Fruit fly (Drosophila melanogaster): ENCODE measurements around the gene PICK1.

DNA sequence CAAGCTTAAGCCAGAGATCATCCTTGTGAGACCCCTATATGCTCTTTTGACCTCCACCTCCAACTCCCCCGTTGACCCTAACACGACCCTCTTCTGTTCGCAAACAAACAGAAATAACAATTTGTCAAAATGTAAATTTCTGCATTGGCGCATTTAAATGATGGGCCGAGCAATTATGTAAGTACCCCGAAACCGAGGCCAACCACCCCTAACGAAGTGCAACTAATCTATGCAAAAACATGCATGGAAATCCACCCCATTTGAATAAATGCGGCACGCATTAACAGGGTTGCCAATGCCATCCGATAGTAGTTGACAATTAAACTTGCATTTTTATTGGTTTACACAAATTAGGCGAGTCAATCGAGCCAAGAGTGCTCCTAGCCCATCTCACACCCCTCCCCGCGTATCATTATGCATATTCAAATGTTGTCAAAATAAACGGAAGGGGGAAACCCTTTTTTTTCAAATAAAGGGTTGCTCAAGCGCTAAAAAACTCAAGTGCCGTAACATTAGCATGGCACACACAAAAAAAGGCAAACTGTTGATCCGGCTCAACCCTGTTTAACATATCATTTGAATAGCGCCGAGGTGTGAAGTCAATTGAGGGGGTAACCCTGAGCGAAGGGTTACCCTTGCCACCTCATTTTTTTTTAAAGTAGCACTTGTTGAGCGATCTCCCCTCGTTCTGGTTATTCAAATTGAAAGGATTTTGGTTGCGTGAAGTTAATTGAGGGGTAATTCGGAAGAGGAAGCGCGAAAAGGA lies 13.0 kb upstream of the PICK1 start:
- TF ChIP-seq psq (optimal IDR thresholded peaks at IDR 0.05) (no peak), CG8478 (optimal IDR thresholded peaks at IDR 0.05) (no peak), usp (GFP tag; optimal IDR thresholded peaks at IDR 0.05) (no peak), pan (optimal IDR thresholded peaks at IDR 0.05) (no peak)
